Fruit fly (Drosophila melanogaster): ENCODE results near the gene CG18789.
A peak's percentile ranks its signal among the peaks of the same experiment; 100 is the strongest.

Gene CG18789

DNA sequence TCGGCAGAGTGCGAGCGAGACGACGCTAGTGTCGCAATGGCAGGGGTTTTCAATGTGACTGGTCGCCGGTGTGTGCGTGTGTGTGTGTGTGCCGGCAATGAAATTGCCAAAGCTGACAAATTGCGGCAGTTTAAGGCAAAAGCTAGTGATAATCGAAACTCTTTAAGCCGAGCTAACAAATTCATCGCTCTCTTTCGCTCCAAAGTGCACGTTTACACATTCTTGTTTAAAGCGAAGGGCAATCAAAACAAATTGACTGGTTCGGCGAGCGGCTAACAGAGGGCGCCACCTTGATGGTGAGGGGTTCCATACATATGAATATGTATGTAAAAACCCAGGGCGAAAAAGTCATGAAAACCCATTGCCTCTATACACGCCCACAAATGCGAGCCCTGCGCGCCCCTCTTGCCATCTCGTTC is 8.6 kb upstream of the CG18789 start:
- TF ChIP-seq fru (GFP tag; optimal IDR thresholded peaks at IDR 0.05): no peak
- TF ChIP-seq Hr83 (GFP tag; optimal IDR thresholded peaks at IDR 0.05; ENCODE audit: poor library complexity, severe bottlenecking): peak; percentile 22
- TF ChIP-seq tai (GFP tag; optimal IDR thresholded peaks at IDR 0.05): no peak
- TF ChIP-seq foxo (GFP tag; optimal IDR thresholded peaks at IDR 0.05): peak in 1 of 2 experiments; percentile 32
- TF ChIP-seq jim (GFP tag; optimal IDR thresholded peaks at IDR 0.05): no peak
- TF ChIP-seq ey (GFP tag; optimal IDR thresholded peaks at IDR 0.05): no peak
- no peak for TF ChIP-seq Rel (GFP tag; optimal IDR thresholded peaks at IDR 0.05)
- TF ChIP-seq Rel (tag; optimal IDR thresholded peaks at IDR 0.05): no peak
- no peak for TF ChIP-seq CrebA (GFP tag; optimal IDR thresholded peaks at IDR 0.05; ENCODE audit: borderline replicate concordance)
- TF ChIP-seq Jra (GFP tag; optimal IDR thresholded peaks at IDR 0.05): no peak
- TF ChIP-seq CG9705 (GFP tag; optimal IDR thresholded peaks at IDR 0.05): no peak
- no peak for TF ChIP-seq h (GFP tag; optimal IDR thresholded peaks at IDR 0.05)
- TF ChIP-seq GATAd (GFP tag; optimal IDR thresholded peaks at IDR 0.05): no peak
- no peak for TF ChIP-seq Mio (GFP tag; optimal IDR thresholded peaks at IDR 0.05)
- peak; percentile 1 for TF ChIP-seq lola (GFP tag; optimal IDR thresholded peaks at IDR 0.05)
- TF ChIP-seq CG32264 (GFP tag; optimal IDR thresholded peaks at IDR 0.05): no peak
- TF ChIP-seq psq (GFP tag; optimal IDR thresholded peaks at IDR 0.05): no peak
- TF ChIP-seq Hnf4 (GFP tag; optimal IDR thresholded peaks at IDR 0.05): no peak

DNA sequence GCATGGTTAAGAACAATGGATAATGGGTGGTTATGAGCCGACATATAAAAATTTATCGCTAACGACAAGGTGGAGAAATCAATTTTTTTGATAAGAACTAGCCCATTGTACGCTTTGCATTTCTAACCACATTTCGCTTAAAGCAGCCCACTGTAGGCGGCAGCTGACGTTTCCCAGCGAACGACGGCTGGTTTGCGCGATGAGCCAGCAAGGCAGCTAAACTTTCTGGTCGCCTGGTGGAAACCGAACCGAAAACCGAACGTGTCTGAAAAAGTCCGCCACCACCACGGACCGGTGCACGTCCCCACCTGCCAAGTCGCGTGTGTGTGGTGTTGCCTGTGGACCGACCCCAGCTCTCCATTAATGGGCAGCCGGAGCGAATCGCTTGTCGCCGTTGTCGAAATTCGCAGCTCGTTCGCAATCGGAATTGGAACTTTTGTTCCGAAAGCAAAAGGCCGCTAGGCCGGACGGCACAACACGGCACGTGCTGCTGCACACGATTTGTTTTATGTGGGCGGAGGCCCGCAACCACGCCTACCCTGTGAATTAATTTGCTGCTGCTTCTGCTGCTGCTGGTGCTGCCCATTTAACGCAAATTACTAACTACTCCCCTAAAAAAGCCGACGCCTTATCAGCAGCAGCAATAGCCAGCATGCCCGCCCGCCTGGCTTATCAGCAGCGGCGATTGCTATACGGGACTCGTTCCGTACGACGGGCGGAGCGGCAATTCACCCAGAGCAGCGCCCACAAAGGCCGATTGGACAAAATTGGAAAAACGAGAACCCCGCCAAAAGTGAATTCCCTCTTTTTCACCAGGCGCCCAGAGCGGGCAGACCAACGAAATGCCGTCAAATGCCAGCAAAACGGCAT is 7.9 kb upstream of the CG18789 start:
- TF ChIP-seq Mio (GFP tag; optimal IDR thresholded peaks at IDR 0.05) (no peak), dmrt93B (GFP tag; optimal IDR thresholded peaks at IDR 0.05) (no peak), Hnf4 (GFP tag; optimal IDR thresholded peaks at IDR 0.05) (peak; percentile 8), Sp1 (GFP tag; optimal IDR thresholded peaks at IDR 0.05) (peak; percentile 20), Hr83 (GFP tag; optimal IDR thresholded peaks at IDR 0.05; ENCODE audit: poor library complexity, severe bottlenecking) (peak; percentile 50), foxo (GFP tag; optimal IDR thresholded peaks at IDR 0.05) (peak in 1 of 2 experiments; percentile 46), Dif (GFP tag; optimal IDR thresholded peaks at IDR 0.05; ENCODE audit: partially characterized antibody) (no peak), rgr (GFP tag; optimal IDR thresholded peaks at IDR 0.05) (peak; percentile 2), Jra (GFP tag; optimal IDR thresholded peaks at IDR 0.05) (peak; percentile 40), ey (GFP tag; optimal IDR thresholded peaks at IDR 0.05) (no peak), Vsx2 (GFP tag; optimal IDR thresholded peaks at IDR 0.05; ENCODE audit: partially characterized antibody) (no peak), Rel (GFP tag; optimal IDR thresholded peaks at IDR 0.05) (no peak), Rel (tag; optimal IDR thresholded peaks at IDR 0.05) (peak; percentile 99), Dfd (GFP tag; optimal IDR thresholded peaks at IDR 0.05) (peak; percentile 8), pan (optimal IDR thresholded peaks at IDR 0.05) (no peak), psq (GFP tag; optimal IDR thresholded peaks at IDR 0.05) (peak; percentile 0), woc (GFP tag; optimal IDR thresholded peaks at IDR 0.05) (peak; percentile 84), CG32264 (GFP tag; optimal IDR thresholded peaks at IDR 0.05) (no peak), h (GFP tag; optimal IDR thresholded peaks at IDR 0.05) (peak; percentile 88), CrebA (GFP tag; optimal IDR thresholded peaks at IDR 0.05; ENCODE audit: borderline replicate concordance) (no peak), HLH106 (tag; optimal IDR thresholded peaks at IDR 0.05) (peak; percentile 49), sv (GFP tag; optimal IDR thresholded peaks at IDR 0.05) (no peak), fru (GFP tag; optimal IDR thresholded peaks at IDR 0.05) (peak; percentile 5), OdsH (GFP tag; optimal IDR thresholded peaks at IDR 0.05) (peak; percentile 1), Abd-B (GFP tag; optimal IDR thresholded peaks at IDR 0.05) (no peak), br (GFP tag; optimal IDR thresholded peaks at IDR 0.05) (peak; percentile 63), sage (GFP tag; optimal IDR thresholded peaks at IDR 0.05) (no peak), CG9705 (GFP tag; optimal IDR thresholded peaks at IDR 0.05) (no peak), GATAd (GFP tag; optimal IDR thresholded peaks at IDR 0.05) (no peak), dl (GFP tag; optimal IDR thresholded peaks at IDR 0.05; ENCODE audit: insufficient read depth in 1 of 2, partially characterized antibody in 2 of 2) (peak; percentile 64 to 90)

DNA sequence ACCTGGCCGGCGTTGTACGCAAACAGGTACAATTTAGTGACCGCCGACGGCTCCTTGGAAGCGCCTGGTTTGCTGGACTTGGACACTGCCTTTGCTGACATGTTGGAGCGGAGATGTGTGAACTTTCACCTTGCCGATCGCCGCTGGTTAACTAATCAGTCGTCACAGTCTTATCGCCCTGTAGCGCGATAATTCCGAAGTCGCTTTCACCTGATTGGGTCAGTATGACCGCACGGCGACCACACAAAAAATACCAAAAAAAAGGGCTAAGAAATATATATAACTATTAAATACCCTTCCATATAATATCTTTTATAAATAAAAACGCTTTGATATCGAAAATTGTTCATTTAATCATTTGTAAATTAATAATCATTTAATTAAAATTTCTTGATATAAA is 6.8 kb upstream of the CG18789 start, which contains the start of gene Hacd1:
Hacd1 (minus strand) TSS at position 216 of the 400 bp plus-strand sequence.
- TF ChIP-seq Rel (GFP tag; optimal IDR thresholded peaks at IDR 0.05) (no peak), Rel (tag; optimal IDR thresholded peaks at IDR 0.05) (peak; percentile 7), jim (GFP tag; optimal IDR thresholded peaks at IDR 0.05) (no peak), dl (GFP tag; optimal IDR thresholded peaks at IDR 0.05; ENCODE audit: insufficient read depth in 1 of 2, partially characterized antibody in 2 of 2) (no peak)

Data from whole organism, wandering third instar larva.